Worm (Caenorhabditis elegans) whole organism, L4/young adult: Measurements from ENCODE around the gene sucg-1.

ENCODE experiments used
- dao-5 ChIP-seq: sonication (generic microtip); optimal IDR thresholded peaks from 2 replicates; lab custom pipeline; 2016; ENCODE audit warnings: missing genotype, missing genetic modification characterization, moderate library complexity, missing compliant biosample characterization
- him-1 ChIP-seq: sonication (generic microtip); optimal IDR thresholded peaks from 2 replicates; lab custom pipeline; 2016; ENCODE audit warnings: missing genotype, missing genetic modification reagents, missing genetic modification characterization, missing compliant biosample characterization

- TF ChIP-seq dao-5 (tag; lab: Kevin White, UChicago) = no peak
- no peak for TF ChIP-seq him-1 (tag; lab: Kevin White, UChicago)
These were observed 2.4 kb upstream of the sucg-1 start, which contains the start of gene C50F7.5 for ce11 chrIV:7726325-7726724.
